Worm (Caenorhabditis elegans) whole organism, late embryonic: ENCODE results near the gene srv-17.

Source experiments
- F13H6.1 ChIP-seq: sonication (generic microtip); optimal IDR thresholded peaks from 2 replicates; lab custom pipeline; 2016; ENCODE audit warnings: missing genetic modification characterization, missing compliant biosample characterization
- ama-1 ChIP-seq: fragments of 150-350 bp; optimal IDR thresholded peaks from 2 replicates; lab custom pipeline; 2014
- ceh-18 ChIP-seq: sonication (generic microtip); optimal IDR thresholded peaks from 2 replicates; lab custom pipeline; 2016; ENCODE audit warnings: missing genetic modification characterization, missing compliant biosample characterization
- ceh-9 ChIP-seq: sonication (generic microtip); optimal IDR thresholded peaks from 2 replicates; lab custom pipeline; 2016; ENCODE audit warnings: mild to moderate bottlenecking, missing genetic modification characterization, inconsistent platforms, missing compliant biosample characterization
- fkh-10 ChIP-seq: fragments of 150-350 bp; optimal IDR thresholded peaks from 2 replicates; lab custom pipeline; 2014; ENCODE audit warnings: missing biosample characterization, missing genetic modification reagents, missing genetic modification characterization
- nfya-1 ChIP-seq: sonication (generic microtip); optimal IDR thresholded peaks from 2 replicates; lab custom pipeline; 2017; ENCODE audit warnings: missing genetic modification characterization, mild to moderate bottlenecking, missing compliant biosample characterization, antibody characterized with exemption, moderate library complexity
- nhr-232 ChIP-seq: sonication (generic microtip); optimal IDR thresholded peaks from 2 replicates; lab custom pipeline; 2016; ENCODE audit warnings: missing genetic modification characterization, missing compliant biosample characterization
- pax-1 ChIP-seq: fragments of 150-350 bp; optimal IDR thresholded peaks from 2 replicates; lab custom pipeline; 2014; ENCODE audit warnings: missing biosample characterization, missing genetic modification characterization
- pha-4 ChIP-seq: fragments of 150-350 bp; optimal IDR thresholded peaks from 2 replicates; lab custom pipeline; 2018; ENCODE audit warnings: missing biosample characterization, missing genetic modification reagents, missing genetic modification characterization
- rnt-1 ChIP-seq: sonication (generic microtip); optimal IDR thresholded peaks from 2 replicates; lab custom pipeline; 2016; ENCODE audit warnings: missing genetic modification characterization, missing compliant biosample characterization

ce11 chrIV:5859876-5860275, 10.1 kb downstream of the srv-17 start, which contains the start of gene C06E7.4:
- no peak for TF ChIP-seq rnt-1
- no peak for TF ChIP-seq ceh-9 (tag; lab: Kevin White, UChicago)
- TF ChIP-seq nhr-232 (tag; lab: Kevin White, UChicago), result no peak
- no peak for TF ChIP-seq pax-1 (tag; lab: Kevin White, UChicago)
- no peak for TF ChIP-seq nfya-1 (tag; lab: Kevin White, UChicago)
- no peak for TF ChIP-seq ama-1 (lab: Kevin White, UChicago)
- TF ChIP-seq pha-4 (tag; lab: Kevin White, UChicago), result no peak
- no peak for TF ChIP-seq F13H6.1 (tag; lab: Kevin White, UChicago)
- TF ChIP-seq ceh-18 (tag; lab: Kevin White, UChicago), result no peak
- TF ChIP-seq fkh-10 (GFP tag; lab: Kevin White, UChicago), result no peak
